Worm (Caenorhabditis elegans): Measurements from ENCODE around the gene rpoa-49.

DNA sequence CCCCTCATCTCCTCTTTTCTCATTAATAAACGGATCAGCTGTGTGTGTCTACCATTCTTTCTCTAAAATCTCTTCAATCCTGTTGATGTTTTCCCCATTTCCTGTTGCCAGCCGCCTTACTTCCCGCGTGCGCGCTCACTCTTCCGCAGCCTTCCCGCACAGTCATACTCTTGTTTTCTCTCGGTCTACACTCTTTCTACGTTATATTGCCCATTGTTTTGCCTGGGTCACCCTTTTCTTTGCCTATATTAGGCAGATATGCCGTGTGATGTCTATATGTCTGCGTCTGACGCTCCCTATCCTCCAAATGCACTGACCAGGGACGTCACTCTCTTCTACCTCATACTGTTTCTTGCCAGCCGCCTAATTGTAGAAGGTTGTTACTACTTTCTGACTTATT lies 21.5 kb downstream of the rpoa-49 start:
- TF ChIP-seq rpc-1 (optimal IDR thresholded peaks at IDR 0.05) (no peak), rpc-1 (tag; optimal IDR thresholded peaks at IDR 0.05) (no peak), sptf-2 (GFP tag; optimal IDR thresholded peaks at IDR 0.05) (no peak), ama-1 (optimal IDR thresholded peaks at IDR 0.05) (no peak), ama-1 (GFP tag; optimal IDR thresholded peaks at IDR 0.05) (no peak), ceh-91 (GFP tag; IDR thresholded peaks at IDR 0.05) (no peak), pha-4 (tag; optimal IDR thresholded peaks at IDR 0.05) (no peak)

Data from whole organism, young adult.